Fruit fly (Drosophila melanogaster): ENCODE results near the gene Gapdh2.

Gapdh2 gene

dm6 chrX:15870777-15871757, 3.1 kb downstream of the Gapdh2 start (continued):
- TF ChIP-seq Trl (optimal IDR thresholded peaks at IDR 0.05) (no peak), Trl (GFP tag; optimal IDR thresholded peaks at IDR 0.05) (peak; percentile 50), D (optimal IDR thresholded peaks at IDR 0.05) (no peak), D (GFP tag; optimal IDR thresholded peaks at IDR 0.05) (peak; percentile 49), Antp (GFP tag; optimal IDR thresholded peaks at IDR 0.05) (no peak), pros (GFP tag; optimal IDR thresholded peaks at IDR 0.05) (no peak), Gug (GFP tag; IDR thresholded peaks at IDR 0.05) (no peak), bsh (GFP tag; optimal IDR thresholded peaks at IDR 0.05) (peak in 1 of 2 experiments; percentile 53), CG2120 (GFP tag; optimal IDR thresholded peaks at IDR 0.05) (peak; percentile 57), Scr (GFP tag; IDR thresholded peaks at IDR 0.05; ENCODE audit: partially characterized antibody) (no peak), da (GFP tag; optimal IDR thresholded peaks at IDR 0.05) (no peak), onecut (GFP tag; IDR thresholded peaks at IDR 0.05) (peak; percentile 53), odd (GFP tag; optimal IDR thresholded peaks at IDR 0.05) (no peak), vvl (GFP tag; IDR thresholded peaks at IDR 0.05) (peak; percentile 49; the same call in 1 of the 2 replicates), stwl (tag; optimal IDR thresholded peaks at IDR 0.05) (no peak), tup (GFP tag; optimal IDR thresholded peaks at IDR 0.05) (peak; percentile 19), Aef1 (GFP tag; IDR thresholded peaks at IDR 0.05) (no peak), CG12219 (GFP tag; optimal IDR thresholded peaks at IDR 0.05) (peak; percentile 68), CG17361 (GFP tag; IDR thresholded peaks at IDR 0.05) (no peak; the same call in 2 of the 3 replicates), Dfd (GFP tag; optimal IDR thresholded peaks at IDR 0.05) (no peak), CG9932 (GFP tag; IDR thresholded peaks at IDR 0.05) (no peak), CG3726 (GFP tag; IDR thresholded peaks at IDR 0.05) (no peak), crol (GFP tag; IDR thresholded peaks at IDR 0.05) (no peak), CG6854 (GFP tag; optimal IDR thresholded peaks at IDR 0.05) (peak; percentile 85), CG11723 (GFP tag; optimal IDR thresholded peaks at IDR 0.05) (no peak), tna (GFP tag; IDR thresholded peaks at IDR 0.05; ENCODE audit: partially characterized antibody) (no peak), zen2 (GFP tag; IDR thresholded peaks at IDR 0.05; ENCODE audit: partially characterized antibody) (no peak), trh (GFP tag; optimal IDR thresholded peaks at IDR 0.05) (peak; percentile 25), CG12744 (GFP tag; optimal IDR thresholded peaks at IDR 0.05) (peak; percentile 60), lov (optimal IDR thresholded peaks at IDR 0.05) (no peak), lov (GFP tag; IDR thresholded peaks at IDR 0.05) (no peak), peb (GFP tag; IDR thresholded peaks at IDR 0.05) (no peak), CG8290 (GFP tag; optimal IDR thresholded peaks at IDR 0.05) (peak; percentile 7), CG8290 (tag; optimal IDR thresholded peaks at IDR 0.05) (peak in 1 of 2 experiments; percentile 40), Dbx (GFP tag; IDR thresholded peaks at IDR 0.05) (peak; percentile 53; the same call in 1 of the 3 replicates), CG17186 (GFP tag; optimal IDR thresholded peaks at IDR 0.05) (no peak), CG14667 (GFP tag; IDR thresholded peaks at IDR 0.05) (no peak), CG12659 (GFP tag; optimal IDR thresholded peaks at IDR 0.05) (peak; percentile 68), disco-r (GFP tag; optimal IDR thresholded peaks at IDR 0.05) (peak; percentile 27), E2f2 (GFP tag; IDR thresholded peaks at IDR 0.05) (peak; percentile 43; the same call in 1 of the 2 replicates), CG14014 (GFP tag; IDR thresholded peaks at IDR 0.05) (peak; percentile 79; the same call in 1 of the 2 replicates), CG3838 (GFP tag; optimal IDR thresholded peaks at IDR 0.05) (peak; percentile 34), CG32767 (GFP tag; IDR thresholded peaks at IDR 0.05) (peak; percentile 16; the same call in 1 of the 2 replicates), otp (GFP tag; IDR thresholded peaks at IDR 0.05) (0 out of 3 replicates have a peak, but pooled peaks have one; percentile 51), pan (optimal IDR thresholded peaks at IDR 0.05) (no peak), pan (GFP tag; optimal IDR thresholded peaks at IDR 0.05 in 1 of 2, IDR thresholded peaks at IDR 0.05 in 1 of 2) (peak in 1 of 2 experiments; percentile 23), Ssrp (tag; optimal IDR thresholded peaks at IDR 0.05) (no peak), so (GFP tag; IDR thresholded peaks at IDR 0.05) (peak; percentile 82; the same call in 2 of the 3 replicates), eve (GFP tag; optimal IDR thresholded peaks at IDR 0.05) (no peak), Hr39 (optimal IDR thresholded peaks at IDR 0.05) (no peak), pzg (GFP tag; optimal IDR thresholded peaks at IDR 0.05) (peak; percentile 2)
